ENCODE assay signal across 4 worm cellular contexts in genomic region chrV:19522551-19523137, ce11.
TF ChIP-seq lines count a peak whose summit lies in the region.

No protein-coding gene starts in this region.

TF ChIP-seq in whole organism, L2 larva, 48 proteins besides CTCF, POLR2A, EP300 and RAD21 (continued from another document):
- TF ChIP-seq Y55F3AM.14 (GFP tag; optimal IDR thresholded peaks at IDR 0.05; lab: Kevin White, UChicago), result peak; percentile 88
- TF ChIP-seq R02D3.7 (tag; optimal IDR thresholded peaks at IDR 0.05; lab: Kevin White, UChicago), result no peak
- no peak for TF ChIP-seq elt-3 (tag; optimal IDR thresholded peaks at IDR 0.05; lab: Kevin White, UChicago)
- peak; percentile 94 for TF ChIP-seq nhr-25 (tag; optimal IDR thresholded peaks at IDR 0.05; lab: Kevin White, UChicago)
- TF ChIP-seq peb-1 (tag; optimal IDR thresholded peaks at IDR 0.05; lab: Kevin White, UChicago), result no peak
- TF ChIP-seq nhr-10 (tag; optimal IDR thresholded peaks at IDR 0.05; lab: Kevin White, UChicago), result peak; percentile 71
- peak; percentile 81 for TF ChIP-seq zag-1 (tag; optimal IDR thresholded peaks at IDR 0.05; lab: Kevin White, UChicago)
- no peak for TF ChIP-seq aly-2 (tag; optimal IDR thresholded peaks at IDR 0.05; lab: Kevin White, UChicago)
- no peak for TF ChIP-seq dmd-4 (tag; optimal IDR thresholded peaks at IDR 0.05; lab: Kevin White, UChicago)
- peak; percentile 14 for TF ChIP-seq ceh-82 (tag; optimal IDR thresholded peaks at IDR 0.05; lab: Kevin White, UChicago)
- peak; percentile 88 for TF ChIP-seq F13H6.1 (tag; optimal IDR thresholded peaks at IDR 0.05; lab: Kevin White, UChicago)
- no peak for TF ChIP-seq nhr-12 (tag; optimal IDR thresholded peaks at IDR 0.05; lab: Kevin White, UChicago)
- peak; percentile 11 for TF ChIP-seq lin-39 (tag; optimal IDR thresholded peaks at IDR 0.05; lab: Kevin White, UChicago)
- peak; percentile 88 for TF ChIP-seq nhr-6 (tag; optimal IDR thresholded peaks at IDR 0.05; lab: Kevin White, UChicago)
- peak; percentile 77 for TF ChIP-seq gmeb-1 (tag; optimal IDR thresholded peaks at IDR 0.05; lab: Kevin White, UChicago)
- no peak for TF ChIP-seq alr-1 (tag; optimal IDR thresholded peaks at IDR 0.05; lab: Kevin White, UChicago)
- TF ChIP-seq sma-3 (GFP tag; optimal IDR thresholded peaks at IDR 0.05; lab: Kevin White, UChicago), result peak; percentile 96
- TF ChIP-seq nhr-237 (tag; optimal IDR thresholded peaks at IDR 0.05; lab: Kevin White, UChicago), result peak; percentile 47
- TF ChIP-seq sem-4 (tag; optimal IDR thresholded peaks at IDR 0.05; lab: Kevin White, UChicago), result peak; percentile 91
- peak; percentile 93 for TF ChIP-seq egl-27 (tag; optimal IDR thresholded peaks at IDR 0.05; lab: Kevin White, UChicago)
- peak; percentile 62 for TF ChIP-seq snpc-4 (tag; optimal IDR thresholded peaks at IDR 0.05; lab: Kevin White, UChicago)
- TF ChIP-seq ZK546.5 (tag; optimal IDR thresholded peaks at IDR 0.05; lab: Kevin White, UChicago), result no peak
- TF ChIP-seq ama-1 (optimal IDR thresholded peaks at IDR 0.05; lab: Kevin White, UChicago), result peak; percentile 94
- no peak for TF ChIP-seq unc-39 (tag; optimal IDR thresholded peaks at IDR 0.05; lab: Kevin White, UChicago)

TF ChIP-seq in whole organism, L4 larva, 104 proteins besides CTCF, POLR2A, EP300 and RAD21 (continued from another document and continues in another):
- peak; percentile 96 for TF ChIP-seq hlh-11 (tag; optimal IDR thresholded peaks at IDR 0.05; lab: Kevin White, UChicago)
- TF ChIP-seq unc-130 (GFP tag; optimal IDR thresholded peaks at IDR 0.05; lab: Kevin White, UChicago), result no peak
- TF ChIP-seq unc-62 (GFP tag; optimal IDR thresholded peaks at IDR 0.05 in 1 of 2; lab: Kevin White, UChicago), result peak in 1 of 2 experiments; percentile 94
- TF ChIP-seq unc-62 (tag; optimal IDR thresholded peaks at IDR 0.05; lab: Kevin White, UChicago), result no peak
- TF ChIP-seq mep-1 (tag; optimal IDR thresholded peaks at IDR 0.05; lab: Kevin White, UChicago), result peak; percentile 94
- TF ChIP-seq sdz-12 (GFP tag; optimal IDR thresholded peaks at IDR 0.05; lab: Kevin White, UChicago), result peak; percentile 63
- TF ChIP-seq ama-1 (optimal IDR thresholded peaks at IDR 0.05; lab: Kevin White, UChicago), result peak; percentile 84
- TF ChIP-seq madf-9 (GFP tag; conservative IDR thresholded peaks at IDR 0.05; lab: Robert Waterston, UW), result peak; percentile 51; the same call in 1 of the 2 replicates
- peak; percentile 49 for TF ChIP-seq T20F7.1 (GFP tag; optimal IDR thresholded peaks at IDR 0.05; lab: Kevin White, UChicago)
- TF ChIP-seq tra-1 (GFP tag; IDR thresholded peaks at IDR 0.05; lab: Robert Waterston, UW), result peak; percentile 92
- peak; percentile 88 for TF ChIP-seq gei-8 (GFP tag; optimal IDR thresholded peaks at IDR 0.05; lab: Kevin White, UChicago)
- no peak for TF ChIP-seq unc-39 (tag; optimal IDR thresholded peaks at IDR 0.05; lab: Kevin White, UChicago)
- TF ChIP-seq zfp-3 (GFP tag; conservative IDR thresholded peaks at IDR 0.05; lab: Robert Waterston, UW), result peak; percentile 80
- TF ChIP-seq dpl-1 (GFP tag; optimal IDR thresholded peaks at IDR 0.05; lab: Kevin White, UChicago), result peak; percentile 53
- no peak for TF ChIP-seq Y5F2A.4 (GFP tag; optimal IDR thresholded peaks at IDR 0.05; lab: Kevin White, UChicago)
- peak; percentile 96 for TF ChIP-seq nhr-48 (tag; optimal IDR thresholded peaks at IDR 0.05; lab: Kevin White, UChicago)
- TF ChIP-seq mes-2 (tag; optimal IDR thresholded peaks at IDR 0.05; lab: Kevin White, UChicago; ENCODE audit: poor library complexity, severe bottlenecking), result peak; percentile 75
- TF ChIP-seq Y48G9A.11 (GFP tag; IDR thresholded peaks at IDR 0.05; lab: Robert Waterston, UW), result peak; percentile 9; the same call in 1 of the 2 replicates
- no peak for TF ChIP-seq F44E2.7 (GFP tag; IDR thresholded peaks at IDR 0.05; lab: Robert Waterston, UW)
- peak; percentile 32; the same call in 1 of the 2 replicates for TF ChIP-seq nhr-41 (GFP tag; IDR thresholded peaks at IDR 0.05; lab: Robert Waterston, UW)
- TF ChIP-seq lin-29 (GFP tag; IDR thresholded peaks at IDR 0.05; lab: Robert Waterston, UW), result 0 out of 2 replicates have a peak, but pooled peaks have one; percentile 58
- no peak for TF ChIP-seq snpc-4 (tag; optimal IDR thresholded peaks at IDR 0.05; lab: Kevin White, UChicago)
- TF ChIP-seq saeg-2 (GFP tag; IDR thresholded peaks at IDR 0.05; lab: Robert Waterston, UW), result peak; percentile 91
- TF ChIP-seq egl-43 (GFP tag; IDR thresholded peaks at IDR 0.05; lab: Robert Waterston, UW), result peak; percentile 79; the same call in 1 of the 2 replicates
- peak; percentile 10 for TF ChIP-seq nhr-11 (tag; optimal IDR thresholded peaks at IDR 0.05; lab: Kevin White, UChicago)
- TF ChIP-seq duxl-1 (tag; optimal IDR thresholded peaks at IDR 0.05; lab: Kevin White, UChicago; ENCODE audit: poor library complexity), result peak; percentile 69
- TF ChIP-seq spr-3 (GFP tag; optimal IDR thresholded peaks at IDR 0.05; lab: Kevin White, UChicago), result peak; percentile 72
- no peak for TF ChIP-seq nhr-237 (tag; optimal IDR thresholded peaks at IDR 0.05; lab: Kevin White, UChicago)
- no peak for TF ChIP-seq ceh-44 (GFP tag; IDR thresholded peaks at IDR 0.05; lab: Robert Waterston, UW)
- peak; percentile 93 for TF ChIP-seq ctbp-1 (GFP tag; IDR thresholded peaks at IDR 0.05; lab: Robert Waterston, UW)
- TF ChIP-seq zip-2 (tag; optimal IDR thresholded peaks at IDR 0.05; lab: Kevin White, UChicago), result no peak
- TF ChIP-seq mxl-3 (GFP tag; optimal IDR thresholded peaks at IDR 0.05; lab: Kevin White, UChicago), result peak; percentile 84
- TF ChIP-seq F49E8.2 (tag; optimal IDR thresholded peaks at IDR 0.05; lab: Kevin White, UChicago; ENCODE audit: borderline replicate concordance), result no peak
- peak; percentile 93 for TF ChIP-seq lin-1 (GFP tag; IDR thresholded peaks at IDR 0.05; lab: Robert Waterston, UW)
- TF ChIP-seq attf-4 (tag; optimal IDR thresholded peaks at IDR 0.05; lab: Kevin White, UChicago), result no peak

TF ChIP-seq in whole organism, late embryonic, 69 proteins besides CTCF, POLR2A, EP300 and RAD21 (continued from another document):
- TF ChIP-seq hlh-15 (tag; optimal IDR thresholded peaks at IDR 0.05; lab: Kevin White, UChicago) (no peak), odd-2 (tag; optimal IDR thresholded peaks at IDR 0.05; lab: Kevin White, UChicago) (no peak), T23F11.4 (GFP tag; optimal IDR thresholded peaks at IDR 0.05; lab: Kevin White, UChicago) (peak; percentile 70), nhr-11 (tag; optimal IDR thresholded peaks at IDR 0.05; lab: Kevin White, UChicago) (no peak), dmd-4 (tag; optimal IDR thresholded peaks at IDR 0.05; lab: Kevin White, UChicago; ENCODE audit: borderline replicate concordance) (peak; percentile 37), sox-2 (GFP tag; IDR thresholded peaks at IDR 0.05; lab: Robert Waterston, UW) (peak; percentile 72), K09A11.1 (tag; optimal IDR thresholded peaks at IDR 0.05; lab: Kevin White, UChicago; ENCODE audit: insufficient read depth) (no peak), tbx-2 (tag; optimal IDR thresholded peaks at IDR 0.05; lab: Kevin White, UChicago) (peak; percentile 76), madf-2 (tag; optimal IDR thresholded peaks at IDR 0.05; lab: Kevin White, UChicago) (peak; percentile 63), ceh-30 (tag; optimal IDR thresholded peaks at IDR 0.05; lab: Kevin White, UChicago) (peak; percentile 52), sox-4 (tag; optimal IDR thresholded peaks at IDR 0.05; lab: Kevin White, UChicago) (peak; percentile 21), che-1 (tag; optimal IDR thresholded peaks at IDR 0.05; lab: Kevin White, UChicago) (peak; percentile 54), Y22D7AL.16 (tag; optimal IDR thresholded peaks at IDR 0.05; lab: Kevin White, UChicago) (peak; percentile 17), lin-11 (tag; optimal IDR thresholded peaks at IDR 0.05; lab: Kevin White, UChicago) (peak; percentile 18), ahr-1 (tag; optimal IDR thresholded peaks at IDR 0.05; lab: Kevin White, UChicago) (no peak), fkh-10 (GFP tag; optimal IDR thresholded peaks at IDR 0.05; lab: Kevin White, UChicago) (no peak), ceh-14 (tag; optimal IDR thresholded peaks at IDR 0.05; lab: Kevin White, UChicago) (peak; percentile 58), unc-55 (GFP tag; optimal IDR thresholded peaks at IDR 0.05; lab: Kevin White, UChicago) (peak; percentile 100), ceh-22 (tag; optimal IDR thresholded peaks at IDR 0.05; lab: Kevin White, UChicago) (no peak), ceh-24 (tag; optimal IDR thresholded peaks at IDR 0.05; lab: Kevin White, UChicago) (peak; percentile 12), hlh-8 (tag; optimal IDR thresholded peaks at IDR 0.05; lab: Kevin White, UChicago) (peak; percentile 4), hlh-30 (tag; optimal IDR thresholded peaks at IDR 0.05; lab: Kevin White, UChicago; ENCODE audit: insufficient read depth) (peak; percentile 56), ceh-45 (GFP tag; IDR thresholded peaks at IDR 0.05; lab: Robert Waterston, UW) (no peak), nfya-1 (tag; optimal IDR thresholded peaks at IDR 0.05; lab: Kevin White, UChicago) (peak; percentile 92), C08G9.2 (tag; optimal IDR thresholded peaks at IDR 0.05; lab: Kevin White, UChicago) (peak; percentile 57), ama-1 (optimal IDR thresholded peaks at IDR 0.05; lab: Kevin White, UChicago) (peak; percentile 94), nhr-232 (tag; optimal IDR thresholded peaks at IDR 0.05; lab: Kevin White, UChicago) (no peak), unc-3 (GFP tag; conservative IDR thresholded peaks at IDR 0.05; lab: Robert Waterston, UW) (0 out of 2 replicates have a peak, but pooled peaks have one; percentile 47), unc-3 (tag; optimal IDR thresholded peaks at IDR 0.05; lab: Kevin White, UChicago) (peak; percentile 62), unc-42 (tag; optimal IDR thresholded peaks at IDR 0.05; lab: Kevin White, UChicago) (peak; percentile 50)

TF ChIP-seq in whole organism, mixed stage, embryonic, 35 proteins besides CTCF, POLR2A, EP300 and RAD21 (continued from another document):
- TF ChIP-seq lsy-2 (tag; optimal IDR thresholded peaks at IDR 0.05; lab: Kevin White, UChicago) (peak; percentile 69), unc-39 (tag; optimal IDR thresholded peaks at IDR 0.05; lab: Kevin White, UChicago) (peak; percentile 90), drap-1 (GFP tag; optimal IDR thresholded peaks at IDR 0.05; lab: Kevin White, UChicago) (peak; percentile 94), snpc-4 (tag; optimal IDR thresholded peaks at IDR 0.05; lab: Kevin White, UChicago) (no peak), ceh-43 (GFP tag; optimal IDR thresholded peaks at IDR 0.05; lab: Kevin White, UChicago) (peak; percentile 75), mls-2 (tag; optimal IDR thresholded peaks at IDR 0.05; lab: Kevin White, UChicago) (peak; percentile 88)
TF ChIP-seq in whole organism, mixed stage, embryonic: peak in this region for 30.
